Worm (Caenorhabditis elegans): ENCODE results near the gene F55C9.6.

The F55C9.6 gene

DNA sequence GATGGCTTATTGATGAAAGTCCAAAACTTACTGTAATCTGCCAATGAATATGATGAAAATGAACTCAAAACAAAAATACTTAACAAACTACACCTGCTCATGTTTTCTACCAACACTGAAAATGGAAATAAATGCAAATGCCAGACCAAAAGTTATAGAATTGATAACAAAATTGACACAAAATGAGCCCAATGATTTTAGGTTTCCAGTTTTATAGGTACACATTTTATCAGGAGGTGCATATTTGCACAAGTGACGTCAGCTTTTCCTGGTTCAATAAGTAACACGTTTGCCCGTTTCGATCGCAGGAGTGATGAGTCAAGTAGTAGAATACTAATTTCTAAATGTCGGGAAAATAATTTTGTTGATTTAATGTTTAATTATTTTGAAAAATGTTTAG is at the start of gene F55C9.6:
F55C9.6 (minus strand) TSS at position 101 of the 400 bp plus-strand sequence.
- TF ChIP-seq dpl-1 (GFP tag; optimal IDR thresholded peaks at IDR 0.05) (no peak), ztf-11 (tag; optimal IDR thresholded peaks at IDR 0.05) (no peak), nhr-10 (tag; optimal IDR thresholded peaks at IDR 0.05) (no peak), lin-15B (tag; optimal IDR thresholded peaks at IDR 0.05) (no peak), mep-1 (tag; optimal IDR thresholded peaks at IDR 0.05) (no peak), rbr-2 (tag; optimal IDR thresholded peaks at IDR 0.05) (no peak), ceh-62 (tag; optimal IDR thresholded peaks at IDR 0.05) (no peak), F37D6.2 (tag; optimal IDR thresholded peaks at IDR 0.05) (no peak), saeg-2 (GFP tag; IDR thresholded peaks at IDR 0.05) (no peak), aly-2 (tag; optimal IDR thresholded peaks at IDR 0.05) (no peak)

ce11 chrV:19337333-19337732 is 40.7 kb upstream of the F55C9.6 start:
- TF ChIP-seq zfp-3 (GFP tag; conservative IDR thresholded peaks at IDR 0.05), result no peak
- TF ChIP-seq nhr-41 (GFP tag; IDR thresholded peaks at IDR 0.05), result no peak
- peak; percentile 62 for TF ChIP-seq ceh-28 (tag; optimal IDR thresholded peaks at IDR 0.05)
- TF ChIP-seq lin-39 (tag; optimal IDR thresholded peaks at IDR 0.05), result no peak
- no peak for TF ChIP-seq madf-9 (GFP tag; conservative IDR thresholded peaks at IDR 0.05)
- no peak for TF ChIP-seq nhr-48 (tag; optimal IDR thresholded peaks at IDR 0.05)
- TF ChIP-seq ztf-7 (tag; optimal IDR thresholded peaks at IDR 0.05), result no peak
- TF ChIP-seq lim-7 (GFP tag; IDR thresholded peaks at IDR 0.05), result no peak

ce11 chrV:19329263-19329662 is 32.6 kb upstream of the F55C9.6 start, which contains the start of gene fbxb-65:
fbxb-65 (plus strand) TSS chrV:19329563.
- TF ChIP-seq unc-62 (GFP tag; optimal IDR thresholded peaks at IDR 0.05 in 1 of 2) (peak in 1 of 2 experiments; percentile 13), unc-62 (tag; optimal IDR thresholded peaks at IDR 0.05) (no peak), ceh-32 (tag; optimal IDR thresholded peaks at IDR 0.05; ENCODE audit: poor library complexity) (no peak), attf-4 (tag; optimal IDR thresholded peaks at IDR 0.05) (no peak)

ce11 chrV:19325436-19325835 is 28.8 kb upstream of the F55C9.6 start:
- peak; percentile 77 for TF ChIP-seq aha-1 (tag)
- no peak for TF ChIP-seq R02D3.7 (tag; optimal IDR thresholded peaks at IDR 0.05)
- TF ChIP-seq nhr-76 (tag; optimal IDR thresholded peaks at IDR 0.05), result no peak
- 0 out of 2 replicates have a peak, but pooled peaks have one; percentile 37 for TF ChIP-seq lim-7 (GFP tag; IDR thresholded peaks at IDR 0.05)

DNA sequence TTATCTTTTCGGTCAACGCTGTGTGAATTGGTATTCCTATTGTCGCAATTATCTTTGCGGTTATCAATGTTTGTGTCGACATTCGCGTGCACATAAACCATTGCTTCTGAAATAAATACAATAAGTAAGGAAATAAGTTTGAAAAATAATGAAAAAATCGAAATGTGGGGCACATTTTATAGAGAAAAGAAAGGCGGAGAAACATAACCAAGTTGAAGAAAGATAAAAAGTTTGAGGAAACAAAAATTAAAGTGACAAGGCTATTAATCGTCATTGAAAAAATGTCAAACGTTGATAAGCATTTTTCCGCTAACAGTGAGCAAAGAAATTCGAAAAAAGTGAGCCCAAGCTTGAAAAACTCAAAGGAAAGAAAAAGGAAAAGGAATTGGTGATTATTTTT is 25.8 kb upstream of the F55C9.6 start, which contains the start of gene C43D7.4:
C43D7.4 (minus strand) TSS at position 101 of the 400 bp plus-strand sequence.
- TF ChIP-seq nhr-48 (tag; optimal IDR thresholded peaks at IDR 0.05), result no peak
- no peak for TF ChIP-seq jun-1 (tag; optimal IDR thresholded peaks at IDR 0.05)
- TF ChIP-seq nhr-77 (tag; optimal IDR thresholded peaks at IDR 0.05), result no peak
- no peak for TF ChIP-seq Y48G9A.11 (GFP tag; IDR thresholded peaks at IDR 0.05)
- TF ChIP-seq ctbp-1 (GFP tag; IDR thresholded peaks at IDR 0.05), result no peak
- TF ChIP-seq spr-3 (GFP tag; optimal IDR thresholded peaks at IDR 0.05), result no peak
- no peak for TF ChIP-seq spr-1 (tag; optimal IDR thresholded peaks at IDR 0.05)
- no peak for TF ChIP-seq saeg-2 (GFP tag; IDR thresholded peaks at IDR 0.05)
- no peak for TF ChIP-seq lin-13 (GFP tag; optimal IDR thresholded peaks at IDR 0.05)
- no peak for TF ChIP-seq nhr-237 (tag; optimal IDR thresholded peaks at IDR 0.05)
- TF ChIP-seq hmg-1.1 (GFP tag; IDR thresholded peaks at IDR 0.05), result no peak
- no peak for TF ChIP-seq mdl-1 (tag; optimal IDR thresholded peaks at IDR 0.05)
- TF ChIP-seq ceh-20 (GFP tag; IDR thresholded peaks at IDR 0.05), result no peak
- TF ChIP-seq ceh-82 (tag; optimal IDR thresholded peaks at IDR 0.05), result no peak
- no peak for TF ChIP-seq php-3 (GFP tag; IDR thresholded peaks at IDR 0.05)
- no peak for TF ChIP-seq gei-8 (GFP tag; optimal IDR thresholded peaks at IDR 0.05)
- TF ChIP-seq tag-97 (GFP tag; IDR thresholded peaks at IDR 0.05), result no peak
- no peak for TF ChIP-seq F49E8.2 (tag; optimal IDR thresholded peaks at IDR 0.05; ENCODE audit: borderline replicate concordance)

Measured in whole organism, L4 larva.